Fruit fly (Drosophila melanogaster) whole organism, embryonic: ENCODE results near the gene pes.

Experiments
- B-H1 ChIP-seq: fragments of 200-800 bp; sonication (Bioruptor generic); IDR thresholded peaks from 3 replicates; pipeline ENCODE4 v1.3.6; 2022; ENCODE audit warnings: missing biosample characterization, missing genetic modification characterization
- CG1024 ChIP-seq: fragments of 200-800 bp; sonication (Bioruptor generic); IDR thresholded peaks from 2 replicates; pipeline ENCODE4 v1.3.6; 2022; ENCODE audit warnings: missing biosample characterization, missing genetic modification characterization
- CG10462 ChIP-seq: fragments of 200-800 bp; sonication (Bioruptor generic); optimal IDR thresholded peaks from 2 replicates; lab custom pipeline; 2016; ENCODE audit warnings: missing biosample characterization, missing genetic modification characterization
- CG12236 ChIP-seq: fragments of 200-800 bp; sonication (Bioruptor generic); optimal IDR thresholded peaks from 2 replicates; lab custom pipeline; 2016; ENCODE audit warnings: missing biosample characterization, missing genetic modification characterization
- CG1233 ChIP-seq: fragments of 200-800 bp; sonication (Bioruptor generic); optimal IDR thresholded peaks from 4 replicates; lab custom pipeline; 2018; ENCODE audit warnings: missing biosample characterization, mild to moderate bottlenecking, missing genetic modification characterization
- CG12391 ChIP-seq: fragments of 200-800 bp; sonication (Bioruptor generic); optimal IDR thresholded peaks from 3 replicates; lab custom pipeline; 2018; ENCODE audit warnings: missing biosample characterization, mild to moderate bottlenecking, missing genetic modification characterization, moderate library complexity
- CG12769 ChIP-seq: fragments of 200-800 bp; sonication (Bioruptor generic); optimal IDR thresholded peaks from 2 replicates; lab custom pipeline; 2019; ENCODE audit warnings: missing biosample characterization, mild to moderate bottlenecking, missing genetic modification characterization, moderate library complexity
- CG14965 ChIP-seq: fragments of 200-800 bp; sonication (Bioruptor generic); optimal IDR thresholded peaks from 2 replicates; lab custom pipeline; 2016; ENCODE audit warnings: missing biosample characterization, missing genetic modification characterization, borderline replicate concordance
- CG17328 ChIP-seq: fragments of 200-800 bp; sonication (Bioruptor generic); IDR thresholded peaks from 2 replicates; pipeline ENCODE4 v1.3.6; 2022; ENCODE audit warnings: missing biosample characterization, missing genetic modification characterization
- CG31224 ChIP-seq: fragments of 200-800 bp; sonication (Bioruptor generic); IDR thresholded peaks from 2 replicates; pipeline ENCODE4 v1.3.6; 2022; ENCODE audit warnings: missing biosample characterization, missing genetic modification characterization
- CG3281 ChIP-seq: fragments of 200-800 bp; sonication (Bioruptor generic); optimal IDR thresholded peaks from 3 replicates; lab custom pipeline; 2017; ENCODE audit warnings: missing biosample characterization, mild to moderate bottlenecking, missing genetic modification characterization
- CG4282 ChIP-seq: fragments of 200-800 bp; sonication (Bioruptor generic); optimal IDR thresholded peaks from 2 replicates; lab custom pipeline; 2016; ENCODE audit warnings: missing biosample characterization, missing genetic modification characterization
- CG4707 ChIP-seq: fragments of 200-800 bp; sonication (Bioruptor generic); optimal IDR thresholded peaks from 2 replicates; lab custom pipeline; 2018; ENCODE audit warnings: missing biosample characterization, mild to moderate bottlenecking, missing genetic modification characterization, moderate library complexity
- CrebB ChIP-seq: fragments of 200-800 bp; sonication (Bioruptor generic); optimal IDR thresholded peaks from 3 replicates; lab custom pipeline; 2018; ENCODE audit warnings: missing biosample characterization, mild to moderate bottlenecking, missing genetic modification characterization
- D19A ChIP-seq: fragments of 200-800 bp; optimal IDR thresholded peaks from 3 replicates; lab custom pipeline; 2019; ENCODE audit warnings: missing biosample characterization, mild to moderate bottlenecking, missing genetic modification characterization, moderate library complexity
- Dad ChIP-seq: fragments of 200-800 bp; sonication (Bioruptor generic); optimal IDR thresholded peaks from 3 replicates; lab custom pipeline; 2016; ENCODE audit warnings: missing biosample characterization, missing genetic modification characterization
- Drgx ChIP-seq: fragments of 200-800 bp; sonication (Bioruptor generic); IDR thresholded peaks from 2 replicates; pipeline ENCODE4 v1.3.6; 2022; ENCODE audit warnings: missing biosample characterization, missing genetic modification characterization
- Gug ChIP-seq: fragments of 200-800 bp; sonication (Bioruptor generic); IDR thresholded peaks from 4 replicates; pipeline ENCODE4 v1.3.6; 2022; ENCODE audit warnings: missing biosample characterization, missing genetic modification characterization
- Opbp ChIP-seq: fragments of 200-800 bp; sonication (Bioruptor generic); IDR thresholded peaks from 3 replicates; pipeline ENCODE4 v1.3.6; 2022; ENCODE audit warnings: missing biosample characterization, missing genetic modification characterization; ENCODE audit not compliant: partially characterized antibody
- Poxn ChIP-seq: fragments of 200-800 bp; sonication (Bioruptor generic); IDR thresholded peaks from 2 replicates; pipeline ENCODE4 v1.3.6; 2022; ENCODE audit warnings: missing biosample characterization, missing genetic modification characterization
- Side ChIP-seq: fragments of 200-800 bp; sonication (Bioruptor generic); optimal IDR thresholded peaks from 2 replicates; lab custom pipeline; 2016; ENCODE audit warnings: missing biosample characterization, missing genetic modification characterization
- Sry-δ ChIP-seq: fragments of 200-800 bp; sonication (Bioruptor generic); optimal IDR thresholded peaks from 2 replicates; lab custom pipeline; 2016; ENCODE audit warnings: missing biosample characterization, missing genetic modification characterization
- ap ChIP-seq: fragments of 200-800 bp; sonication (Bioruptor generic); IDR thresholded peaks from 2 replicates; pipeline ENCODE4 v1.3.6; 2022; ENCODE audit warnings: missing biosample characterization, missing genetic modification characterization
- bab2 ChIP-seq: fragments of 200-800 bp; sonication (Bioruptor generic); optimal IDR thresholded peaks from 2 replicates; lab custom pipeline; 2016; ENCODE audit warnings: missing biosample characterization, missing genetic modification characterization
- cad ChIP-seq: fragments of >200 bp; optimal IDR thresholded peaks from 2 replicates; lab custom pipeline; 2017; ENCODE audit warnings: missing biosample characterization, missing genetic modification characterization
- ci ChIP-seq: fragments of 200-800 bp; sonication (Bioruptor generic); IDR thresholded peaks from 3 replicates; pipeline ENCODE4 v1.3.6; 2022; ENCODE audit warnings: missing biosample characterization, missing genetic modification characterization
- croc ChIP-seq: fragments of 200-800 bp; sonication (Bioruptor generic); conservative IDR thresholded peaks from 3 replicates; pipeline ENCODE4 v1.3.6; 2022; ENCODE audit warnings: missing biosample characterization, missing genetic modification characterization
- dpn ChIP-seq, 2 experiments: fragments of 200-800 bp; sonication (Bioruptor generic); optimal IDR thresholded peaks; 3 replicates each; lab custom pipeline; 2016; ENCODE audit warnings: missing biosample characterization in 2 of 2, missing genetic modification characterization in 2 of 2
- fd3F ChIP-seq: fragments of 200-800 bp; sonication (Bioruptor generic); optimal IDR thresholded peaks from 2 replicates; lab custom pipeline; 2018; ENCODE audit warnings: missing biosample characterization, mild to moderate bottlenecking, missing genetic modification characterization, moderate library complexity
- hkb ChIP-seq, 2 experiments: fragments of 200-800 bp in 1 of 2; fragments of >200 bp in 1 of 2; sonication (Bioruptor generic) in 1 of 2; IDR thresholded peaks in 1 of 2; optimal IDR thresholded peaks in 1 of 2; 2 replicates each; pipeline versions ENCODE4 v1.3.6 to Lab custom; 2017 to 2022; ENCODE audit warnings: missing biosample characterization in 1 of 2, missing genetic modification characterization in 1 of 2
- insv ChIP-seq, 2 experiments: fragments of 200-800 bp; sonication (Bioruptor generic); optimal IDR thresholded peaks; 3 replicates each; lab custom pipeline; 2016 to 2018; ENCODE audit warnings: missing biosample characterization in 2 of 2, missing genetic modification characterization in 2 of 2
- jigr1 ChIP-seq: fragments of 200-800 bp; sonication (Bioruptor generic); IDR thresholded peaks from 3 replicates; pipeline ENCODE4 v1.3.6; 2022; ENCODE audit warnings: missing biosample characterization, missing genetic modification characterization
- pb ChIP-seq: fragments of 200-800 bp; sonication (Bioruptor generic); optimal IDR thresholded peaks from 3 replicates; lab custom pipeline; 2016; ENCODE audit warnings: missing biosample characterization, missing genetic modification characterization
- pfk ChIP-seq: fragments of 200-800 bp; sonication (Bioruptor generic); optimal IDR thresholded peaks from 2 replicates; lab custom pipeline; 2018; ENCODE audit warnings: missing biosample characterization, mild to moderate bottlenecking, missing genetic modification characterization, moderate library complexity
- pho ChIP-seq: fragments of 200-800 bp; sonication (Bioruptor generic); optimal IDR thresholded peaks from 2 replicates; lab custom pipeline; 2016; ENCODE audit warnings: missing biosample characterization, missing genetic modification characterization
- prd ChIP-seq, 3 experiments: fragments of >200 bp in 2 of 3; fragments of 200-800 bp in 1 of 3; sonication (Bioruptor generic) in 1 of 3; optimal IDR thresholded peaks in 2 of 3; IDR thresholded peaks in 1 of 3; 2 replicates in 2 of 3; 3 replicates in 1 of 3; pipeline versions ENCODE4 v1.3.6 to Lab custom; 2017 to 2022; ENCODE audit warnings: missing biosample characterization in 1 of 3, missing genetic modification characterization in 1 of 3
- ro ChIP-seq: fragments of 200-800 bp; sonication (Bioruptor generic); IDR thresholded peaks from 2 replicates; pipeline ENCODE4 v1.3.6; 2022; ENCODE audit warnings: missing biosample characterization, missing genetic modification characterization
- schlank ChIP-seq: fragments of 200-800 bp; sonication (Bioruptor generic); optimal IDR thresholded peaks from 2 replicates; lab custom pipeline; 2018; ENCODE audit warnings: missing biosample characterization, mild to moderate bottlenecking, missing genetic modification characterization
- sisA ChIP-seq: fragments of 200-800 bp; sonication (Bioruptor generic); IDR thresholded peaks from 2 replicates; pipeline ENCODE4 v1.3.6; 2022; ENCODE audit warnings: missing biosample characterization, missing genetic modification characterization
- ssp ChIP-seq: fragments of 200-800 bp; sonication (Bioruptor generic); IDR thresholded peaks from 2 replicates; pipeline ENCODE4 v1.3.6; 2022; ENCODE audit warnings: missing biosample characterization, missing genetic modification characterization
- stc ChIP-seq: fragments of 200-800 bp; sonication (Bioruptor generic); IDR thresholded peaks from 2 replicates; pipeline ENCODE4 v1.3.6; 2022; ENCODE audit warnings: missing biosample characterization, missing genetic modification characterization
- tap ChIP-seq: fragments of 200-800 bp; optimal IDR thresholded peaks from 3 replicates; lab custom pipeline; 2019; ENCODE audit warnings: missing biosample characterization, mild to moderate bottlenecking, missing genetic modification characterization, moderate library complexity
- tin ChIP-seq: fragments of 200-800 bp; sonication (Bioruptor generic); optimal IDR thresholded peaks from 3 replicates; lab custom pipeline; 2016; ENCODE audit warnings: missing biosample characterization, missing genetic modification characterization
- ttk ChIP-seq: fragments of 200-800 bp; sonication (Bioruptor generic); IDR thresholded peaks from 2 replicates; pipeline ENCODE4 v2.1.2; 2022; ENCODE audit warnings: missing biosample characterization, missing genetic modification characterization
- tup ChIP-seq: fragments of 200-800 bp; sonication (Bioruptor generic); optimal IDR thresholded peaks from 2 replicates; lab custom pipeline; 2016; ENCODE audit warnings: missing biosample characterization, mild to moderate bottlenecking, missing genetic modification characterization, moderate library complexity
- twi ChIP-seq: fragments of 200-800 bp; optimal IDR thresholded peaks from 2 replicates; lab custom pipeline; 2019; ENCODE audit warnings: missing biosample characterization, mild to moderate bottlenecking, missing genetic modification characterization, moderate library complexity
- unpg ChIP-seq: fragments of 200-800 bp; sonication (Bioruptor generic); optimal IDR thresholded peaks from 3 replicates; lab custom pipeline; 2018; ENCODE audit warnings: missing biosample characterization, mild to moderate bottlenecking, missing genetic modification characterization, moderate library complexity
- vnd ChIP-seq: fragments of 200-800 bp; sonication (Bioruptor generic); IDR thresholded peaks from 3 replicates; pipeline ENCODE4 v1.3.6; 2022; ENCODE audit warnings: missing biosample characterization, missing genetic modification characterization; ENCODE audit not compliant: partially characterized antibody
- wor ChIP-seq: fragments of 200-800 bp; sonication (Bioruptor generic); IDR thresholded peaks from 2 replicates; pipeline ENCODE4 v1.3.6; 2022; ENCODE audit warnings: missing biosample characterization, missing genetic modification characterization

The pes gene

dm6 chr2L:7957068-7957868 lies 36.7 kb downstream of the pes start (continued):
- TF ChIP-seq prd (optimal IDR thresholded peaks at IDR 0.05; lab: Kevin White, UChicago) (no peak), prd (GFP tag; IDR thresholded peaks at IDR 0.05; lab: Robert Waterston, UW) (peak; percentile 37; the same call in 2 of the 3 replicates), CG12236 (GFP tag; lab: Kevin White, UChicago) (no peak), twi (tag; lab: Kevin White, UChicago) (peak; percentile 26), Opbp (GFP tag; lab: Robert Waterston, UW) (no peak), vnd (GFP tag; lab: Robert Waterston, UW) (no peak), fd3F (peak; percentile 47), pho (GFP tag; lab: Kevin White, UChicago) (no peak), ap (peak; percentile 70), CG4282 (GFP tag; lab: Kevin White, UChicago) (no peak), sisA (GFP tag; lab: Robert Waterston, UW) (peak; percentile 65), stc (GFP tag; lab: Robert Waterston, UW) (peak; percentile 61), Sry-δ (no peak), unpg (peak; percentile 55), ro (GFP tag; lab: Robert Waterston, UW) (no peak), tin (GFP tag; lab: Kevin White, UChicago) (peak; percentile 46), Poxn (GFP tag; lab: Robert Waterston, UW) (no peak), CG4707 (no peak), pb (GFP tag; lab: Kevin White, UChicago) (no peak), hkb (optimal IDR thresholded peaks at IDR 0.05; lab: Kevin White, UChicago) (no peak), hkb (GFP tag; IDR thresholded peaks at IDR 0.05; lab: Robert Waterston, UW) (peak; percentile 72), CG1233 (GFP tag; lab: Kevin White, UChicago) (no peak), jigr1 (GFP tag; lab: Robert Waterston, UW) (0 out of 3 replicates have a peak, but pooled peaks have one; percentile 13), CG12769 (no peak), CG17328 (GFP tag; lab: Robert Waterston, UW) (peak; percentile 25; the same call in 1 of the 2 replicates), wor (GFP tag; lab: Robert Waterston, UW) (peak; percentile 71), bab2 (GFP tag; lab: Kevin White, UChicago) (no peak), CG31224 (GFP tag; lab: Robert Waterston, UW) (no peak; the same call in 1 of the 2 replicates), ssp (no peak), CG10462 (no peak), croc (GFP tag; lab: Robert Waterston, UW) (no peak; the same call in 2 of the 3 replicates), cad (no peak), CG12391 (peak; percentile 39), Dad (GFP tag; lab: Kevin White, UChicago) (no peak), insv (GFP tag; optimal IDR thresholded peaks at IDR 0.05; lab: Kevin White, UChicago) (no peak), tup (GFP tag; lab: Kevin White, UChicago) (no peak), CrebB (tag; lab: Kevin White, UChicago) (no peak), ci (GFP tag; lab: Robert Waterston, UW) (no peak), tap (no peak), CG1024 (no peak), dpn (GFP tag; optimal IDR thresholded peaks at IDR 0.05; lab: Kevin White, UChicago) (peak; percentile 29 to 31), Gug (GFP tag; lab: Robert Waterston, UW) (0 out of 4 replicates have a peak, but pooled peaks have one; percentile 4), schlank (tag; lab: Kevin White, UChicago) (no peak), ttk (GFP tag; lab: Robert Waterston, UW) (no peak), D19A (tag; lab: Kevin White, UChicago) (peak; percentile 57), CG14965 (GFP tag; lab: Kevin White, UChicago) (no peak), Drgx (GFP tag; lab: Robert Waterston, UW) (peak; percentile 40; the same call in 1 of the 2 replicates), B-H1 (no peak), Side (no peak), CG3281 (GFP tag; lab: Kevin White, UChicago) (peak; percentile 26), pfk (GFP tag; lab: Kevin White, UChicago) (no peak)
